Worm (Caenorhabditis elegans) whole organism, early embryonic: ENCODE measurements around the gene Y57G11C.46.

ENCODE experiments used
- B0310.2 ChIP-seq: sonication (generic microtip); optimal IDR thresholded peaks from 2 replicates; lab custom pipeline; 2016; ENCODE audit warnings: mild to moderate bottlenecking, missing genetic modification characterization, missing compliant biosample characterization
- F13C5.2 ChIP-seq: sonication (generic microtip); optimal IDR thresholded peaks from 2 replicates; lab custom pipeline; 2017; ENCODE audit warnings: mild to moderate bottlenecking, missing genetic modification characterization, inconsistent platforms, missing compliant biosample characterization
- aly-1 ChIP-seq: sonication (generic microtip); optimal IDR thresholded peaks from 2 replicates; lab custom pipeline; 2016; ENCODE audit warnings: missing genetic modification characterization, missing compliant biosample characterization
- ama-1 ChIP-seq: fragments of 150-350 bp; optimal IDR thresholded peaks from 2 replicates; lab custom pipeline; 2014
- flt-1 ChIP-seq: fragments of 200-800 bp; sonication (Bioruptor generic); IDR thresholded peaks from 2 replicates; pipeline ENCODE4 v1.3.6; 2022; ENCODE audit warnings: missing genetic modification characterization, missing compliant biosample characterization
- hnd-1 ChIP-seq: sonication (generic microtip); optimal IDR thresholded peaks from 2 replicates; lab custom pipeline; 2016; ENCODE audit warnings: missing genetic modification characterization, missing compliant biosample characterization
- scrt-1 ChIP-seq: fragments of 200-800 bp; sonication (Bioruptor generic); IDR thresholded peaks from 2 replicates; pipeline ENCODE4 v1.3.6; 2022; ENCODE audit warnings: missing genetic modification characterization, missing compliant biosample characterization
- sea-1 ChIP-seq: fragments of 200-800 bp; sonication (Bioruptor generic); conservative IDR thresholded peaks from 2 replicates; pipeline ENCODE4 v1.3.6; 2022; ENCODE audit warnings: missing genetic modification characterization, missing compliant biosample characterization
- tbx-37 ChIP-seq: fragments of 200-800 bp; sonication (Bioruptor generic); conservative IDR thresholded peaks from 2 replicates; pipeline ENCODE4 v1.3.6; 2022; ENCODE audit warnings: missing genetic modification reagents, missing genetic modification characterization, missing compliant biosample characterization
- tra-4 ChIP-seq: sonication (generic microtip); optimal IDR thresholded peaks from 2 replicates; lab custom pipeline; 2017; ENCODE audit warnings: missing genetic modification characterization, missing compliant biosample characterization

DNA sequence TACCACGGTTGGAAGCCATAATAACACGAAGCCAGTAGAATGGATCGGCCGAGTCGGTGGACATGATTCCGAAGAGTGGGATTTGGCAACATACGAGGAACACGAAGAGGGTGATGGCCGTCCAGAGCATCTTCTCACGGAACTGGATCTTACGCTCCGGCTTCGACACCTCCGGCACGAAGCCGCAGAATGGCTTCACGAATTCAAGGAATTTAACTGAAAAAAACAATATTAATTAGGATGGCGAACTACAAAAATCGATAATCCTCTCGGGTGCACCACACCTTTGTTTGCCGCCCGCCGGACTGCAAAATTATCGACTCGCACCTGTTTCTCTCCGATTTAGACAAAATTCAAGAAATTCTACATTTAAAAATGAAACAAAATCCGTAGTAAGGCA is 8.0 kb upstream of the Y57G11C.46 start:
- no peak for TF ChIP-seq ama-1 (lab: Kevin White, UChicago)
- TF ChIP-seq flt-1 (GFP tag; lab: Robert Waterston, UW) = no peak
- TF ChIP-seq sea-1 (GFP tag; lab: Robert Waterston, UW) = no peak
- TF ChIP-seq hnd-1 (tag; lab: Kevin White, UChicago) = no peak
- TF ChIP-seq scrt-1 (GFP tag; lab: Robert Waterston, UW) = no peak
- no peak for TF ChIP-seq F13C5.2 (tag; lab: Kevin White, UChicago)
- TF ChIP-seq B0310.2 = no peak
- no peak for TF ChIP-seq tbx-37 (GFP tag; lab: Robert Waterston, UW)
- no peak for TF ChIP-seq tra-4 (tag; lab: Kevin White, UChicago)
- no peak for TF ChIP-seq aly-1 (tag; lab: Kevin White, UChicago)
